Fruit fly (Drosophila melanogaster) whole organism, embryonic: ENCODE data around the gene CG15247.

Experiments
- CG10321 ChIP-seq: fragments of 200-800 bp; sonication (Bioruptor generic); IDR thresholded peaks from 2 replicates; pipeline ENCODE4 v1.3.6; 2022; ENCODE audit warnings: missing biosample characterization, missing genetic modification characterization
- CG17829 ChIP-seq: fragments of 200-800 bp; optimal IDR thresholded peaks from 2 replicates; lab custom pipeline; 2019; ENCODE audit warnings: missing biosample characterization, mild to moderate bottlenecking, missing genetic modification characterization, moderate library complexity
- Vsx1 ChIP-seq: fragments of 200-800 bp; sonication (Bioruptor generic); optimal IDR thresholded peaks from 2 replicates; lab custom pipeline; 2017; ENCODE audit warnings: missing biosample characterization, mild to moderate bottlenecking, missing genetic modification characterization, missing genetic modification reagents
- bab2 ChIP-seq: fragments of 200-800 bp; sonication (Bioruptor generic); optimal IDR thresholded peaks from 2 replicates; lab custom pipeline; 2016; ENCODE audit warnings: missing biosample characterization, missing genetic modification characterization
- croc ChIP-seq: fragments of 200-800 bp; sonication (Bioruptor generic); conservative IDR thresholded peaks from 3 replicates; pipeline ENCODE4 v1.3.6; 2022; ENCODE audit warnings: missing biosample characterization, missing genetic modification characterization
- gcm ChIP-seq: fragments of 200-800 bp; sonication (Bioruptor generic); optimal IDR thresholded peaks from 2 replicates; lab custom pipeline; 2019; ENCODE audit warnings: missing biosample characterization, mild to moderate bottlenecking, missing genetic modification characterization, moderate library complexity
- mirr ChIP-seq: fragments of 200-800 bp; sonication (Bioruptor generic); optimal IDR thresholded peaks from 3 replicates; lab custom pipeline; 2018; ENCODE audit warnings: missing biosample characterization, mild to moderate bottlenecking, missing genetic modification characterization
- pan ChIP-seq, 4 experiments: fragments of >200 bp in 3 of 4; fragments of 200-800 bp in 1 of 4; sonication (Bioruptor generic) in 1 of 4; optimal IDR thresholded peaks in 3 of 4; IDR thresholded peaks in 1 of 4; 2 replicates each; pipeline versions ENCODE4 v1.3.6 to Lab custom; 2017 to 2022; ENCODE audit warnings: missing biosample characterization in 2 of 4, missing genetic modification characterization in 2 of 4, mixed read lengths in 1 of 4
- pfk ChIP-seq: fragments of 200-800 bp; sonication (Bioruptor generic); optimal IDR thresholded peaks from 2 replicates; lab custom pipeline; 2018; ENCODE audit warnings: missing biosample characterization, mild to moderate bottlenecking, missing genetic modification characterization, moderate library complexity
- wdn ChIP-seq: fragments of 200-800 bp; sonication (Bioruptor generic); IDR thresholded peaks from 2 replicates; pipeline ENCODE4 v1.3.6; 2022; ENCODE audit warnings: missing biosample characterization, missing genetic modification characterization

DNA sequence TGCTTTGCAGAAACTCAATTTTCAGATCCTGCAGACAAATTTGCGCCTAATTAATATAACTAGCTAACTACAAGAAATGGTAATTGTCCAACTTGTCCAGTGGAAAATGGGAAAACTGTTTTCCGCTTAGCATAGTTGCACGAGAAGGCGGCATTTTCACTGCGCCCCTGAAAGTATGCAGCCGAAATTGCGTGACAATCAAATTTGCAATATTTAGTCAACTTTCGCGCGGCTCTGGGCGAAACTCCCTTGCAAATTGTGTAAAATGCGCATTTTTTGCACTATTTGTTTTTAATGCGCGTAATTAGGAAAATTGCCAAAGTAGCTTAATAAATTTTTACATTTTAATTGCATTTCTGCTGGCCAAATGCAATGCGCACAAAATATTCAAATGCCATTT is 13.2 kb upstream of the CG15247 start:
- TF ChIP-seq pan (optimal IDR thresholded peaks at IDR 0.05; lab: Kevin White, UChicago) (no peak), pan (GFP tag; optimal IDR thresholded peaks at IDR 0.05 in 1 of 2, IDR thresholded peaks at IDR 0.05 in 1 of 2) (no peak), pfk (no peak), wdn (GFP tag; lab: Robert Waterston, UW) (no peak), croc (GFP tag; lab: Robert Waterston, UW) (no peak), mirr (no peak), CG17829 (no peak), Vsx1 (GFP tag; lab: Kevin White, UChicago) (no peak), CG10321 (GFP tag; lab: Robert Waterston, UW) (no peak), gcm (GFP tag; lab: Kevin White, UChicago) (no peak), bab2 (GFP tag; lab: Kevin White, UChicago) (no peak)
